Worm (Caenorhabditis elegans) whole organism, mixed stage, embryonic: ENCODE measurements around the gene C07A9.12.
"Not testable (repeated sequence)": the region's sequence is repeated elsewhere in the genome, so short reads cannot be mapped to it uniquely, and the experiment has no call there.

Source experiments
- bed-3 ChIP-seq: fragments of 200-800 bp; sonication (Bioruptor generic); optimal IDR thresholded peaks from 3 replicates; lab custom pipeline; 2018; ENCODE audit warnings: mild to moderate bottlenecking, missing genetic modification characterization, moderate library complexity, missing compliant biosample characterization
- ceh-43 ChIP-seq: fragments of 200-800 bp; sonication (Bioruptor generic); optimal IDR thresholded peaks from 2 replicates; lab custom pipeline; 2018; ENCODE audit warnings: mild to moderate bottlenecking, missing genetic modification characterization, moderate library complexity, missing compliant biosample characterization
- cnd-1 ChIP-seq: fragments of 200-800 bp; sonication (Bioruptor generic); optimal IDR thresholded peaks from 2 replicates; lab custom pipeline; 2018; ENCODE audit warnings: mild to moderate bottlenecking, missing genetic modification characterization, missing compliant biosample characterization
- elt-1 ChIP-seq: sonication (generic microtip); optimal IDR thresholded peaks from 2 replicates; lab custom pipeline; 2017; ENCODE audit warnings: missing genetic modification characterization, mild to moderate bottlenecking, missing compliant biosample characterization, antibody characterized with exemption, moderate library complexity, borderline replicate concordance; ENCODE audit not compliant: insufficient read depth
- mep-1 ChIP-seq: fragments of 150-350 bp; optimal IDR thresholded peaks from 2 replicates; lab custom pipeline; 2017; ENCODE audit warnings: missing biosample characterization, missing genetic modification reagents, missing genetic modification characterization, inconsistent platforms
- sptf-1 ChIP-seq: sonication (generic microtip); optimal IDR thresholded peaks from 2 replicates; lab custom pipeline; 2017; ENCODE audit warnings: mild to moderate bottlenecking, missing genetic modification characterization, moderate library complexity, missing compliant biosample characterization
- unc-62 ChIP-seq: fragments of 150-350 bp; optimal IDR thresholded peaks from 2 replicates; lab custom pipeline; 2014; ENCODE audit warnings: missing biosample characterization, missing genetic modification reagents, missing genetic modification characterization

Gene C07A9.12

DNA sequence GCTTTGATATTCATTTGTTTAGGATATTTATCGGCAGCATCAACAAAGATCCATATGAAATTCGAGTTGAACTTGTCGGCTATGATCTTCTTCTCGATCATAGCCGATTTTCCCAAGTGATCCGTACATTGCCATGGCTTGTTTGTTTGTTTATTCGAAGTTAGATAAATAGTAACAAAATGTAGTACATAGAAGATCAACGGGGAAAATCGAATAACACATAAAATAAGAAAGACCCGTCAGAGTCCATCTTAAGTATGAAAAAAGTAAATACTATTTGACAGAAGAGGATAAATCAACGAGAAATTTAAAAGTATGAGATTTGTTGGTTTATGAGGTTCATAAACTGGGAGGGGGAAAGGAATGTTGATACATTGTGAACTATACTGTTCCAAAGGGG, 44.6 kb downstream of the C07A9.12 start, which contains the start of gene C07A9.5:
C07A9.5 (minus strand) TSS at position 101 of the 400 bp plus-strand sequence.
- TF ChIP-seq cnd-1 (tag; lab: Kevin White, UChicago); unc-62 (GFP tag; lab: Kevin White, UChicago); ceh-43 (GFP tag; lab: Kevin White, UChicago): not testable (repeated sequence)
- TF ChIP-seq, all 35 proteins: peak for 0; not testable (repeated sequence) for 35

DNA sequence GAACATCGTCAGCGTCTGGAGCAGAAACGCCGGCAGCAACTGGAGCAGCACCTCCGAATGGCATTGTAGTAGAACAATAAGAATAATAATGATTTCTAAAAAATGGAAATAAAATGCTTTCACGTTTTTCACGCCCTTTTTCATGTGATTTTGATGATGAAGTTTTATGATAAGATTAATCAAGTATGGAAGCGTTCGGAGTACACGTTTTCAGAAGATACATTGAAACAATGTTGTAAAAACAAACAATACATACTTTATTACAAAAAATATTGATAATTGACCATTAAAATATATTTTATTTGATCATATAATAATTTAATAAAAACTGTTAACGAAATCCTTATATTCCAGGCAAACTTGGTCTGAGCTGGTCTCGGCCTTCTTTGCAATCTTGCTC, 46.1 kb downstream of the C07A9.12 start, which contains the start of gene C07A9.13:
C07A9.13 (minus strand) TSS at position 101 of the 400 bp plus-strand sequence.
- not testable (repeated sequence) for TF ChIP-seq bed-3 (GFP tag; lab: Kevin White, UChicago); cnd-1 (tag; lab: Kevin White, UChicago); sptf-1 (tag; lab: Kevin White, UChicago)
- TF ChIP-seq, all 35 proteins: peak for 0; not testable (repeated sequence) for 35

DNA sequence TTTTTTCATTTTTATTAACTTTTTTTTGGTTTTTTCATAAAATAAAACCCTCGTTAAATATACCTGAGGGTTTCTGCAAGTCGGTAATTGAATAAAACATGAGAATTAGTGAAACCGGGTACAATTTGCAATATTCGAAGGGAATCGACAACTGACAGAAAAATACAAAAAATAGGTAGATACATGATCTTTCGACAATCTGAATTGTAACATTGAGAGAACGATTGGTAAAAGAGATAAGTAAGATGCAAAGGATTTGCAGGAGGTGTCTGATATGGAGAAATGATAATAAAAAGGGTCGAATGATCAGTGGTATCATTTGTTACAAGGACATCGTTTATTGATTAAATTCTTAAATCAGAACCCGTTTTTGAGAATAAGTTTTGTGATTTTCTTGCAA, 48.5 kb downstream of the C07A9.12 start, which contains the start of gene ugt-60:
ugt-60 (minus strand) TSS at position 233 of the 400 bp plus-strand sequence.
- no peak for TF ChIP-seq mep-1 (tag; lab: Kevin White, UChicago)
- peak; percentile 51 for TF ChIP-seq elt-1 (tag; lab: Kevin White, UChicago)
- TF ChIP-seq, all 35 proteins: peak for 1
